Worm (Caenorhabditis elegans) whole organism, L4/young adult: ENCODE data around the gene T26A8.4.

Experiments
- W03F9.2 ChIP-seq: fragments of 150-350 bp; optimal IDR thresholded peaks from 2 replicates; lab custom pipeline; 2014; ENCODE audit warnings: missing biosample characterization, missing genetic modification characterization
- dao-5 ChIP-seq: sonication (generic microtip); optimal IDR thresholded peaks from 2 replicates; lab custom pipeline; 2016; ENCODE audit warnings: missing genotype, missing genetic modification characterization, moderate library complexity, missing compliant biosample characterization
- him-1 ChIP-seq: sonication (generic microtip); optimal IDR thresholded peaks from 2 replicates; lab custom pipeline; 2016; ENCODE audit warnings: missing genotype, missing genetic modification reagents, missing genetic modification characterization, missing compliant biosample characterization

DNA sequence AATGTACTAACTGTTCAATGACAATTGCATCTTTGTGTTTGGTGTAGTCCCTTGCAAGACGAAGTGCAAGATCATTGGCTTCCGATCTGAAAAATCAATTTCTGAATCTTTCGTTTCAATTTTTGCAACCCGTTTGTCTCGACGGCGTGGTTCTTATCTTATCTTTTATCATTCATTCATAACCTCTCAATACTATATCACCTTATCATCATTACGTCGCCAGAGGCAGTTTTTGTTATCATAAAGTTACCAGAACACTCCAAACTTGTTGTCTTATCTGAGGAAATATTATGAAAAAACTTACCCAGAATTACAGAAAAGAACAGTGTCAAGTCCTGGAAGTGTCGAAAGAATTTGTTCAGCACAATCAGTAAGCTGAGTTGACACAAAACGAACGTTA, 17.8 kb upstream of the T26A8.4 start:
- TF ChIP-seq him-1 (tag; lab: Kevin White, UChicago): no peak
- TF ChIP-seq W03F9.2 (tag; lab: Kevin White, UChicago): no peak
- TF ChIP-seq dao-5 (tag; lab: Kevin White, UChicago): no peak
